Fruit fly (Drosophila melanogaster) whole organism, embryonic: Measurements from ENCODE around the gene Alms1a.
A peak's percentile ranks its signal among the peaks of the same experiment; 100 is the strongest.

Experiments used
- ATbp ChIP-seq: fragments of 200-800 bp; sonication (Bioruptor generic); optimal IDR thresholded peaks from 2 replicates; lab custom pipeline; 2017; ENCODE audit warnings: missing biosample characterization, mild to moderate bottlenecking, missing genetic modification characterization, missing genetic modification reagents
- Antp ChIP-seq: fragments of 200-800 bp; sonication (Bioruptor generic); optimal IDR thresholded peaks from 3 replicates; lab custom pipeline; 2016; ENCODE audit warnings: missing biosample characterization, missing genetic modification characterization
- CG11085 ChIP-seq: fragments of 200-800 bp; sonication (Bioruptor generic); IDR thresholded peaks from 2 replicates; pipeline ENCODE4 v1.3.6; 2022; ENCODE audit warnings: missing biosample characterization, missing genetic modification characterization
- CG11247 ChIP-seq: fragments of 200-800 bp; sonication (Bioruptor generic); IDR thresholded peaks from 2 replicates; pipeline ENCODE4 v1.3.6; 2022; ENCODE audit warnings: missing biosample characterization, missing genetic modification characterization
- CG11504 ChIP-seq: fragments of 200-800 bp; sonication (Bioruptor generic); optimal IDR thresholded peaks from 3 replicates; lab custom pipeline; 2019; ENCODE audit warnings: missing biosample characterization, mild to moderate bottlenecking, missing genetic modification characterization, moderate library complexity
- CG11695 ChIP-seq: fragments of 200-800 bp; sonication (Bioruptor generic); IDR thresholded peaks from 3 replicates; pipeline ENCODE4 v1.3.6; 2022; ENCODE audit warnings: missing biosample characterization, missing genetic modification characterization
- CG12071 ChIP-seq: fragments of 200-800 bp; sonication (Bioruptor generic); optimal IDR thresholded peaks from 3 replicates; lab custom pipeline; 2018; ENCODE audit warnings: missing biosample characterization, mild to moderate bottlenecking, missing genetic modification characterization
- CG12236 ChIP-seq: fragments of 200-800 bp; sonication (Bioruptor generic); optimal IDR thresholded peaks from 2 replicates; lab custom pipeline; 2016; ENCODE audit warnings: missing biosample characterization, missing genetic modification characterization
- CG13424 ChIP-seq: fragments of 200-800 bp; sonication (Bioruptor generic); optimal IDR thresholded peaks from 2 replicates; lab custom pipeline; 2019; ENCODE audit warnings: missing biosample characterization, mild to moderate bottlenecking, missing genetic modification characterization, moderate library complexity
- CG14710 ChIP-seq: fragments of 200-800 bp; sonication (Bioruptor generic); optimal IDR thresholded peaks from 3 replicates; lab custom pipeline; 2019; ENCODE audit warnings: missing biosample characterization, mild to moderate bottlenecking, missing genetic modification characterization, moderate library complexity
- CG1832 ChIP-seq: fragments of 200-800 bp; sonication (Bioruptor generic); optimal IDR thresholded peaks from 2 replicates; lab custom pipeline; 2017; ENCODE audit warnings: missing biosample characterization, mild to moderate bottlenecking, missing genetic modification characterization, inconsistent platforms
- CG18599 ChIP-seq: fragments of 200-800 bp; sonication (Bioruptor generic); optimal IDR thresholded peaks from 3 replicates; lab custom pipeline; 2017; ENCODE audit warnings: missing biosample characterization, missing genetic modification characterization, mild to moderate bottlenecking, moderate library complexity, missing genetic modification reagents
- CG2116 ChIP-seq: fragments of 200-800 bp; sonication (Bioruptor generic); optimal IDR thresholded peaks from 3 replicates; lab custom pipeline; 2018; ENCODE audit warnings: missing biosample characterization, mild to moderate bottlenecking, missing genetic modification characterization
- CG31365 ChIP-seq: fragments of 200-800 bp; sonication (Bioruptor generic); optimal IDR thresholded peaks from 2 replicates; lab custom pipeline; 2018; ENCODE audit warnings: missing biosample characterization, mild to moderate bottlenecking, missing genetic modification characterization
- CG32767 ChIP-seq: fragments of 200-800 bp; sonication (Bioruptor generic); IDR thresholded peaks from 2 replicates; pipeline ENCODE4 v1.3.6; 2022; ENCODE audit warnings: missing biosample characterization, missing genetic modification characterization
- CG6254 ChIP-seq: fragments of 200-800 bp; sonication (Bioruptor generic); optimal IDR thresholded peaks from 3 replicates; lab custom pipeline; 2017; ENCODE audit warnings: mild to moderate bottlenecking, missing biosample characterization, missing genetic modification reagents, missing genetic modification characterization
- CG7556 ChIP-seq: fragments of 200-800 bp; sonication (Bioruptor generic); optimal IDR thresholded peaks from 2 replicates; lab custom pipeline; 2017; ENCODE audit warnings: missing biosample characterization, mild to moderate bottlenecking, missing genetic modification characterization
- CG7928 ChIP-seq: fragments of 200-800 bp; sonication (Bioruptor generic); optimal IDR thresholded peaks from 2 replicates; lab custom pipeline; 2017; ENCODE audit warnings: missing biosample characterization, mild to moderate bottlenecking, missing genetic modification characterization
- CG8944 ChIP-seq: fragments of 200-800 bp; sonication (Bioruptor generic); optimal IDR thresholded peaks from 3 replicates; lab custom pipeline; 2016; ENCODE audit warnings: missing biosample characterization, missing genetic modification characterization
- CG9817 ChIP-seq: fragments of 200-800 bp; sonication (Bioruptor generic); optimal IDR thresholded peaks from 2 replicates; lab custom pipeline; 2018; ENCODE audit warnings: missing biosample characterization, mild to moderate bottlenecking, missing genetic modification characterization, moderate library complexity
- CrebB ChIP-seq: fragments of 200-800 bp; sonication (Bioruptor generic); optimal IDR thresholded peaks from 3 replicates; lab custom pipeline; 2018; ENCODE audit warnings: missing biosample characterization, mild to moderate bottlenecking, missing genetic modification characterization
- Doc2 ChIP-seq: fragments of 200-800 bp; sonication (Bioruptor generic); IDR thresholded peaks from 2 replicates; pipeline ENCODE4 v1.3.6; 2022; ENCODE audit warnings: missing biosample characterization, missing genetic modification characterization
- GATAe ChIP-seq: fragments of 200-800 bp; sonication (Bioruptor generic); conservative IDR thresholded peaks from 2 replicates; pipeline ENCODE4 v1.3.6; 2022; ENCODE audit warnings: missing biosample characterization, missing genetic modification characterization
- HLH4C ChIP-seq: fragments of 200-800 bp; sonication (Bioruptor generic); IDR thresholded peaks from 3 replicates; pipeline ENCODE4 v1.3.6; 2022; ENCODE audit warnings: missing biosample characterization, missing genetic modification characterization; ENCODE audit not compliant: partially characterized antibody
- MTF-1 ChIP-seq: fragments of 200-800 bp; sonication (Bioruptor generic); optimal IDR thresholded peaks from 2 replicates; lab custom pipeline; 2018; ENCODE audit warnings: missing biosample characterization, mild to moderate bottlenecking, missing genetic modification characterization, borderline replicate concordance
- Ravus ChIP-seq: fragments of 200-800 bp; sonication (Bioruptor generic); IDR thresholded peaks from 2 replicates; pipeline ENCODE4 v1.3.6; 2022; ENCODE audit warnings: missing biosample characterization, missing genetic modification characterization
- Rx ChIP-seq: fragments of 200-800 bp; sonication (Bioruptor generic); IDR thresholded peaks from 2 replicates; pipeline ENCODE4 v1.3.6; 2022; ENCODE audit warnings: missing biosample characterization, missing genetic modification characterization
- Spps ChIP-seq: fragments of 200-800 bp; sonication (Bioruptor generic); optimal IDR thresholded peaks from 2 replicates; lab custom pipeline; 2018; ENCODE audit warnings: missing biosample characterization, mild to moderate bottlenecking, missing genetic modification characterization
- ase ChIP-seq: fragments of 200-800 bp; sonication (Bioruptor generic); IDR thresholded peaks from 3 replicates; pipeline ENCODE4 v1.3.6; 2022; ENCODE audit warnings: missing biosample characterization, missing genetic modification characterization
- ash1 ChIP-seq: fragments of 200-800 bp; sonication (Bioruptor generic); optimal IDR thresholded peaks from 2 replicates; lab custom pipeline; 2018; ENCODE audit warnings: missing biosample characterization, mild to moderate bottlenecking, missing genetic modification characterization
- bowl ChIP-seq: fragments of 200-800 bp; sonication (Bioruptor generic); IDR thresholded peaks from 2 replicates; pipeline ENCODE4 v1.3.6; 2022; ENCODE audit warnings: missing biosample characterization, missing genetic modification characterization
- croc ChIP-seq: fragments of 200-800 bp; sonication (Bioruptor generic); conservative IDR thresholded peaks from 3 replicates; pipeline ENCODE4 v1.3.6; 2022; ENCODE audit warnings: missing biosample characterization, missing genetic modification characterization
- dmrt11E ChIP-seq: fragments of 200-800 bp; sonication (Bioruptor generic); optimal IDR thresholded peaks from 3 replicates; lab custom pipeline; 2018; ENCODE audit warnings: missing biosample characterization, mild to moderate bottlenecking, missing genetic modification characterization, moderate library complexity
- grn ChIP-seq: fragments of 200-800 bp; sonication (Bioruptor generic); optimal IDR thresholded peaks from 3 replicates; lab custom pipeline; 2017; ENCODE audit warnings: missing biosample characterization, missing genetic modification characterization
- hth ChIP-seq: fragments of >200 bp; optimal IDR thresholded peaks from 2 replicates; lab custom pipeline; 2017; ENCODE audit warnings: inconsistent platforms
- jumu ChIP-seq: fragments of 200-800 bp; sonication (Bioruptor generic); optimal IDR thresholded peaks from 3 replicates; lab custom pipeline; 2016; ENCODE audit warnings: missing biosample characterization, missing genetic modification characterization
- knrl ChIP-seq: fragments of 200-800 bp; sonication (Bioruptor generic); IDR thresholded peaks from 3 replicates; pipeline ENCODE4 v1.3.6; 2022; ENCODE audit warnings: missing biosample characterization, missing genetic modification characterization; ENCODE audit not compliant: partially characterized antibody
- nau ChIP-seq: fragments of 200-800 bp; sonication (Bioruptor generic); optimal IDR thresholded peaks from 3 replicates; lab custom pipeline; 2017; ENCODE audit warnings: missing biosample characterization, mild to moderate bottlenecking, missing genetic modification characterization, missing genetic modification reagents
- pan ChIP-seq, 4 experiments: fragments of >200 bp in 3 of 4; fragments of 200-800 bp in 1 of 4; sonication (Bioruptor generic) in 1 of 4; optimal IDR thresholded peaks in 3 of 4; IDR thresholded peaks in 1 of 4; 2 replicates each; pipeline versions ENCODE4 v1.3.6 to Lab custom; 2017 to 2022; ENCODE audit warnings: missing biosample characterization in 2 of 4, missing genetic modification characterization in 2 of 4, mixed read lengths in 1 of 4
- prd ChIP-seq, 3 experiments: fragments of >200 bp in 2 of 3; fragments of 200-800 bp in 1 of 3; sonication (Bioruptor generic) in 1 of 3; optimal IDR thresholded peaks in 2 of 3; IDR thresholded peaks in 1 of 3; 2 replicates in 2 of 3; 3 replicates in 1 of 3; pipeline versions ENCODE4 v1.3.6 to Lab custom; 2017 to 2022; ENCODE audit warnings: missing biosample characterization in 1 of 3, missing genetic modification characterization in 1 of 3
- psq ChIP-seq: fragments of 200-800 bp; sonication (Bioruptor generic); optimal IDR thresholded peaks from 2 replicates; lab custom pipeline; 2017; ENCODE audit warnings: missing biosample characterization, missing genetic modification characterization
- pum ChIP-seq: fragments of 200-800 bp; sonication (Bioruptor generic); optimal IDR thresholded peaks from 2 replicates; lab custom pipeline; 2016; ENCODE audit warnings: missing biosample characterization, missing genetic modification characterization
- seq ChIP-seq: fragments of 200-800 bp; sonication (Bioruptor generic); IDR thresholded peaks from 2 replicates; pipeline ENCODE4 v1.3.6; 2022; ENCODE audit warnings: missing biosample characterization, missing genetic modification characterization
- trem ChIP-seq: fragments of 200-800 bp; optimal IDR thresholded peaks from 3 replicates; lab custom pipeline; 2019; ENCODE audit warnings: missing biosample characterization, mild to moderate bottlenecking, missing genetic modification characterization, moderate library complexity
- unc-4 ChIP-seq: fragments of 200-800 bp; sonication (Bioruptor generic); IDR thresholded peaks from 2 replicates; pipeline ENCODE4 v1.3.6; 2022; ENCODE audit warnings: missing biosample characterization, missing genetic modification characterization; ENCODE audit not compliant: partially characterized antibody
- vfl ChIP-seq: fragments of 200-800 bp; sonication (Bioruptor generic); optimal IDR thresholded peaks from 2 replicates; lab custom pipeline; 2016; ENCODE audit warnings: missing biosample characterization, missing genetic modification characterization
- yki ChIP-seq: fragments of >200 bp; optimal IDR thresholded peaks from 3 replicates; lab custom pipeline; 2018
- z ChIP-seq: fragments of 200-800 bp; sonication (Bioruptor generic); IDR thresholded peaks from 3 replicates; pipeline ENCODE4 v1.3.6; 2022; ENCODE audit warnings: missing biosample characterization, missing genetic modification characterization

Gene Alms1a

dm6 chrX:4589951-4590771 is 45.6 kb downstream of the Alms1a start (continued):
- TF ChIP-seq CG31365 (tag; lab: Kevin White, UChicago) (peak; percentile 38), jumu (GFP tag; lab: Kevin White, UChicago) (peak; percentile 67), ase (GFP tag; lab: Robert Waterston, UW) (peak; percentile 91), dmrt11E (tag; lab: Kevin White, UChicago) (peak; percentile 89), pum (GFP tag; lab: Kevin White, UChicago) (peak; percentile 30), nau (peak; percentile 68), MTF-1 (GFP tag; lab: Kevin White, UChicago) (peak; percentile 59), CG11695 (GFP tag; lab: Robert Waterston, UW) (peak; percentile 85), vfl (GFP tag; lab: Kevin White, UChicago) (peak; percentile 5), CG18599 (GFP tag; lab: Kevin White, UChicago) (peak; percentile 86), CG8944 (GFP tag; lab: Kevin White, UChicago) (peak; percentile 76), CG14710 (tag; lab: Kevin White, UChicago) (peak; percentile 51), CG7928 (GFP tag; lab: Kevin White, UChicago) (no peak), Ravus (GFP tag; lab: Robert Waterston, UW) (peak; percentile 72), CG1832 (GFP tag; lab: Kevin White, UChicago) (peak; percentile 31), CG32767 (peak; percentile 92), bowl (GFP tag; lab: Robert Waterston, UW) (peak; percentile 79), grn (GFP tag; lab: Kevin White, UChicago) (peak; percentile 10), z (GFP tag; lab: Robert Waterston, UW) (no peak), Antp (GFP tag; lab: Kevin White, UChicago) (peak; percentile 80), CG13424 (tag; lab: Kevin White, UChicago) (peak; percentile 81), CG7556 (GFP tag; lab: Kevin White, UChicago) (peak; percentile 75), GATAe (GFP tag; lab: Robert Waterston, UW) (0 out of 2 replicates have a peak, but pooled peaks have one; percentile 32), CG11247 (GFP tag; lab: Robert Waterston, UW) (peak; percentile 87), Spps (tag; lab: Kevin White, UChicago) (peak; percentile 41), CG12236 (GFP tag; lab: Kevin White, UChicago) (no peak), unc-4 (GFP tag; lab: Robert Waterston, UW) (no peak), seq (GFP tag; lab: Robert Waterston, UW) (peak; percentile 94), yki (lab: Kevin White, UChicago) (no peak), pan (optimal IDR thresholded peaks at IDR 0.05; lab: Kevin White, UChicago) (no peak), pan (GFP tag; optimal IDR thresholded peaks at IDR 0.05 in 1 of 2, IDR thresholded peaks at IDR 0.05 in 1 of 2) (peak in 1 of 2 experiments; percentile 93), CG2116 (GFP tag; lab: Kevin White, UChicago) (peak; percentile 21), prd (optimal IDR thresholded peaks at IDR 0.05; lab: Kevin White, UChicago) (no peak), prd (GFP tag; IDR thresholded peaks at IDR 0.05; lab: Robert Waterston, UW) (peak; percentile 97), CG12071 (GFP tag; lab: Kevin White, UChicago) (peak; percentile 69), croc (GFP tag; lab: Robert Waterston, UW) (peak; percentile 89), psq (GFP tag; lab: Kevin White, UChicago) (no peak), hth (lab: Kevin White, UChicago) (no peak), Doc2 (GFP tag; lab: Robert Waterston, UW) (peak; percentile 69; the same call in 1 of the 2 replicates), CG11504 (peak; percentile 78), knrl (GFP tag; lab: Robert Waterston, UW) (no peak), CG11085 (peak; percentile 78), CrebB (tag; lab: Kevin White, UChicago) (peak; percentile 80), HLH4C (GFP tag; lab: Robert Waterston, UW) (no peak), Rx (peak; percentile 92), ash1 (GFP tag; lab: Kevin White, UChicago) (peak; percentile 6), trem (tag; lab: Kevin White, UChicago) (peak; percentile 15), CG6254 (GFP tag; lab: Kevin White, UChicago) (peak; percentile 56), CG9817 (tag; lab: Kevin White, UChicago) (peak; percentile 69), ATbp (GFP tag; lab: Kevin White, UChicago) (peak; percentile 82)
